Worm (Caenorhabditis elegans) whole organism, L4 larva: ENCODE results near the gene T15B12.1.

Experiments
- R02D3.7 ChIP-seq: fragments of 150-350 bp; sonication (generic microtip); optimal IDR thresholded peaks from 3 replicates; lab custom pipeline; 2014; ENCODE audit warnings: missing biosample characterization, missing genetic modification characterization
- Y48G9A.11 ChIP-seq: fragments of 200-800 bp; sonication (Bioruptor generic); IDR thresholded peaks from 2 replicates; pipeline ENCODE4 v1.3.6; 2022; ENCODE audit warnings: missing genetic modification reagents, missing genetic modification characterization, missing compliant biosample characterization
- ceh-82 ChIP-seq: sonication (generic microtip); optimal IDR thresholded peaks from 2 replicates; lab custom pipeline; 2017; ENCODE audit warnings: missing biosample characterization, missing genetic modification characterization
- daf-19 ChIP-seq: fragments of 200-800 bp; sonication (Bioruptor generic); conservative IDR thresholded peaks from 2 replicates; pipeline ENCODE4 v1.3.6; 2022; ENCODE audit warnings: missing genetic modification characterization, missing compliant biosample characterization
- mxl-2 ChIP-seq: fragments of 200-800 bp; sonication (Bioruptor generic); conservative IDR thresholded peaks from 2 replicates; pipeline ENCODE4 v1.3.6; 2022; ENCODE audit warnings: missing genetic modification reagents, missing genetic modification characterization, missing compliant biosample characterization
- nhr-42 ChIP-seq: fragments of 200-800 bp; sonication (Bioruptor generic); IDR thresholded peaks from 2 replicates; pipeline ENCODE4 v1.3.6; 2022; ENCODE audit warnings: missing genetic modification characterization, missing compliant biosample characterization
- unc-130 ChIP-seq: sonication (generic microtip); optimal IDR thresholded peaks from 2 replicates; lab custom pipeline; 2016; ENCODE audit warnings: missing genetic modification reagents, missing genetic modification characterization, missing compliant biosample characterization
- ztf-11 ChIP-seq: fragments of 150-350 bp; optimal IDR thresholded peaks from 2 replicates; lab custom pipeline; 2014; ENCODE audit warnings: missing biosample characterization, missing genetic modification characterization

DNA sequence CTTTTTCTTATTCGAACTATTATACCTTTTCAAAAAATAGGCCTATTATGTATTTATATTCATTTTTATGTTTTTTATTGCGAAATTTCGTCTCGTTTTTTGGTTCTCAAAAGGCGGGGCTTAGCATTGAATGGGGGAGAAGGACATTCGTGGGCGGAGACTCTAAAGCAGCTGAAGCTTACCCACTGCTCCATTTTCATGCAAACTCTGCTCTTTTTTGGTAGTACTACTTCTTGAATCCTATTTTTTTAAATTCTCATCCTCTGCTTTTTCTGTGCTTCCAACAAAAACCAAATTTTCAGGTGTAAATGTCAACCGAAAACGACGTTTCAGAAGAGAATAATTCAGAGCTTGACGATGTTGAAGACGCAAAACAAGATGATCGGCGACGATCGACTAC lies 53.4 kb downstream of the T15B12.1 start, which contains the start of gene ZK121.2:
- TF ChIP-seq ceh-82: no peak
- TF ChIP-seq R02D3.7 (tag; lab: Kevin White, UChicago): no peak
- TF ChIP-seq ztf-11 (tag; lab: Kevin White, UChicago): no peak
- no peak for TF ChIP-seq daf-19 (GFP tag; lab: Robert Waterston, UW)
- no peak for TF ChIP-seq nhr-42 (GFP tag; lab: Robert Waterston, UW)
- no peak for TF ChIP-seq mxl-2 (GFP tag; lab: Robert Waterston, UW)
- no peak for TF ChIP-seq Y48G9A.11 (GFP tag; lab: Robert Waterston, UW)
- no peak for TF ChIP-seq unc-130
